Fruit fly (Drosophila melanogaster) whole organism, wandering third instar larva: ENCODE results near the gene CG10919.

ENCODE experiments used
- Abd-B ChIP-seq: fragments of >200 bp; optimal IDR thresholded peaks from 2 replicates; lab custom pipeline; 2017; ENCODE audit warnings: missing biosample characterization, missing genetic modification characterization
- Mio ChIP-seq: sonication (Bioruptor generic); optimal IDR thresholded peaks from 2 replicates; lab custom pipeline; 2016; ENCODE audit warnings: missing biosample characterization, missing genetic modification characterization
- Rel ChIP-seq, 2 experiments: fragments of 200-800 bp; sonication (Bioruptor generic) in 1 of 2; optimal IDR thresholded peaks; 2 replicates in 1 of 2; 3 replicates in 1 of 2; lab custom pipeline; 2016 to 2019; ENCODE audit warnings: mild to moderate bottlenecking in 2 of 2, missing biosample characterization in 2 of 2, missing genetic modification characterization in 2 of 2, moderate library complexity in 1 of 2
- Sp1 ChIP-seq: fragments of 200-800 bp; sonication (Bioruptor generic); optimal IDR thresholded peaks from 3 replicates; lab custom pipeline; 2019; ENCODE audit warnings: missing biosample characterization, mild to moderate bottlenecking, missing genetic modification characterization, moderate library complexity
- dsf ChIP-seq: sonication (Bioruptor generic); optimal IDR thresholded peaks from 2 replicates; lab custom pipeline; 2016; ENCODE audit warnings: missing biosample characterization, missing genetic modification characterization, borderline replicate concordance
- foxo ChIP-seq, 2 experiments: fragments of 200-800 bp; sonication (Bioruptor generic); optimal IDR thresholded peaks; 2 replicates in 1 of 2; 3 replicates in 1 of 2; lab custom pipeline; 2016 to 2017; ENCODE audit warnings: missing biosample characterization in 2 of 2, missing genetic modification characterization in 2 of 2
- fru ChIP-seq: fragments of 200-800 bp; sonication (Bioruptor generic); optimal IDR thresholded peaks from 3 replicates; lab custom pipeline; 2016; ENCODE audit warnings: missing biosample characterization, mild to moderate bottlenecking, missing genetic modification characterization
- lola ChIP-seq: fragments of >200 bp; optimal IDR thresholded peaks from 2 replicates; lab custom pipeline; 2017; ENCODE audit warnings: missing biosample characterization, missing genetic modification characterization
- pan ChIP-seq: fragments of >200 bp; optimal IDR thresholded peaks from 2 replicates; lab custom pipeline; 2017
- psq ChIP-seq: fragments of 200-800 bp; sonication (Bioruptor generic); optimal IDR thresholded peaks from 3 replicates; lab custom pipeline; 2017; ENCODE audit warnings: missing biosample characterization, mild to moderate bottlenecking, missing genetic modification characterization, moderate library complexity
- rgr ChIP-seq: fragments of 200-800 bp; sonication (Bioruptor generic); optimal IDR thresholded peaks from 3 replicates; lab custom pipeline; 2016; ENCODE audit warnings: missing biosample characterization, mild to moderate bottlenecking, missing genetic modification characterization
- sage ChIP-seq: fragments of 200-800 bp; sonication (Bioruptor generic); optimal IDR thresholded peaks from 2 replicates; lab custom pipeline; 2016; ENCODE audit warnings: missing biosample characterization, mild to moderate bottlenecking, missing genetic modification characterization
- tai ChIP-seq: sonication (Bioruptor generic); optimal IDR thresholded peaks from 2 replicates; lab custom pipeline; 2016; ENCODE audit warnings: missing biosample characterization, missing genetic modification characterization
- usp ChIP-seq: fragments of >200 bp; optimal IDR thresholded peaks from 2 replicates; lab custom pipeline; 2017; ENCODE audit warnings: missing biosample characterization, missing genetic modification characterization

dm6 chr3R:7787899-7788298, 30.0 kb downstream of the CG10919 start, which contains the start of gene CG18748:
- TF ChIP-seq Sp1 (GFP tag; lab: Kevin White, UChicago) (no peak), rgr (GFP tag; lab: Kevin White, UChicago) (no peak), dsf (GFP tag; lab: Kevin White, UChicago) (no peak), Rel (GFP tag; optimal IDR thresholded peaks at IDR 0.05; lab: Kevin White, UChicago) (no peak), Rel (tag; optimal IDR thresholded peaks at IDR 0.05; lab: Kevin White, UChicago) (peak; percentile 96), usp (no peak), Abd-B (GFP tag; lab: Kevin White, UChicago) (no peak), psq (GFP tag; lab: Kevin White, UChicago) (no peak), tai (GFP tag; lab: Kevin White, UChicago) (no peak), fru (GFP tag; lab: Kevin White, UChicago) (no peak), Mio (GFP tag; lab: Kevin White, UChicago) (no peak), lola (GFP tag; lab: Kevin White, UChicago) (no peak), foxo (GFP tag; optimal IDR thresholded peaks at IDR 0.05; lab: Kevin White, UChicago) (no peak), pan (no peak), sage (GFP tag; lab: Kevin White, UChicago) (no peak)
